Fruit fly (Drosophila melanogaster) Kc167 (cell line): ENCODE data around the gene gzl.

ENCODE experiments used
- Myc ChIP-seq: fragments of >200 bp; optimal IDR thresholded peaks from 2 replicates; lab custom pipeline; 2017; ENCODE audit warnings: missing external identifiers
- Sin3A ChIP-seq: fragments of >200 bp; optimal IDR thresholded peaks from 2 replicates; lab custom pipeline; 2018; ENCODE audit warnings: missing external identifiers
- h ChIP-seq: fragments of >200 bp; optimal IDR thresholded peaks from 3 replicates; lab custom pipeline; 2018; ENCODE audit warnings: missing external identifiers
- insv ChIP-seq: fragments of >200 bp; optimal IDR thresholded peaks from 3 replicates; lab custom pipeline; 2018; ENCODE audit warnings: missing external identifiers
- ttk ChIP-seq: sonication (Bioruptor generic); optimal IDR thresholded peaks from 2 replicates; lab custom pipeline; 2017; ENCODE audit warnings: missing external identifiers

dm6 chr3R:6413771-6414438 lies 31.2 kb downstream of the gzl start:
- no peak for TF ChIP-seq h (lab: Kevin White, UChicago)
- TF ChIP-seq Myc (lab: Kevin White, UChicago), result no peak
- no peak for TF ChIP-seq ttk (lab: Kevin White, UChicago)
- TF ChIP-seq insv (lab: Kevin White, UChicago), result no peak
- TF ChIP-seq Sin3A (lab: Kevin White, UChicago), result no peak
